Fruit fly (Drosophila melanogaster): ENCODE results near the gene otu.

Gene otu

dm6 chrX:8536649-8537048 lies 47.3 kb upstream of the otu start (continued):
- TF ChIP-seq Ets97D (GFP tag; optimal IDR thresholded peaks at IDR 0.05) (no peak), CG11560 (tag; IDR thresholded peaks at IDR 0.05) (no peak), Hr39 (optimal IDR thresholded peaks at IDR 0.05) (no peak), ems (GFP tag; optimal IDR thresholded peaks at IDR 0.05) (no peak), CG11504 (tag; optimal IDR thresholded peaks at IDR 0.05) (peak; percentile 71), CG11456 (GFP tag; IDR thresholded peaks at IDR 0.05) (no peak), B-H2 (GFP tag; optimal IDR thresholded peaks at IDR 0.05) (no peak), ssp (GFP tag; IDR thresholded peaks at IDR 0.05) (no peak), yki (optimal IDR thresholded peaks at IDR 0.05) (no peak), CG13894 (tag; optimal IDR thresholded peaks at IDR 0.05) (no peak), repo (GFP tag; optimal IDR thresholded peaks at IDR 0.05) (no peak), mld (GFP tag; IDR thresholded peaks at IDR 0.05; ENCODE audit: partially characterized antibody) (no peak), usp (GFP tag; optimal IDR thresholded peaks at IDR 0.05) (no peak), HLH4C (GFP tag; IDR thresholded peaks at IDR 0.05; ENCODE audit: partially characterized antibody) (no peak), CG8089 (GFP tag; optimal IDR thresholded peaks at IDR 0.05) (no peak), Deaf1 (tag; optimal IDR thresholded peaks at IDR 0.05) (no peak), trem (tag; optimal IDR thresholded peaks at IDR 0.05) (no peak), CG14710 (tag; optimal IDR thresholded peaks at IDR 0.05) (no peak), caup (GFP tag; optimal IDR thresholded peaks at IDR 0.05; ENCODE audit: severe bottlenecking) (no peak), CG4282 (GFP tag; optimal IDR thresholded peaks at IDR 0.05) (no peak), Hmx (GFP tag; optimal IDR thresholded peaks at IDR 0.05) (no peak), Camta (GFP tag; optimal IDR thresholded peaks at IDR 0.05) (no peak), CG34422 (GFP tag; IDR thresholded peaks at IDR 0.05) (0 out of 3 replicates have a peak, but pooled peaks have one; percentile 46), E2f1 (GFP tag; IDR thresholded peaks at IDR 0.05) (no peak), CG8388 (GFP tag; optimal IDR thresholded peaks at IDR 0.05) (no peak), CG14441 (GFP tag; IDR thresholded peaks at IDR 0.05) (peak; percentile 42; the same call in 1 of the 2 replicates), CG18476 (GFP tag; optimal IDR thresholded peaks at IDR 0.05) (no peak), Sin3A (optimal IDR thresholded peaks at IDR 0.05) (no peak), CG10209 (GFP tag; optimal IDR thresholded peaks at IDR 0.05) (no peak), CG12769 (tag; optimal IDR thresholded peaks at IDR 0.05) (peak; percentile 49), CG11696 (GFP tag; IDR thresholded peaks at IDR 0.05) (no peak), Dref (GFP tag; IDR thresholded peaks at IDR 0.05) (no peak), bigmax (GFP tag; optimal IDR thresholded peaks at IDR 0.05) (no peak), jigr1 (GFP tag; IDR thresholded peaks at IDR 0.05) (no peak), pum (GFP tag; optimal IDR thresholded peaks at IDR 0.05) (peak; percentile 5), bsh (GFP tag; optimal IDR thresholded peaks at IDR 0.05) (peak in 1 of 2 experiments; percentile 22), zfh1 (GFP tag; IDR thresholded peaks at IDR 0.05) (peak; percentile 40; the same call in 1 of the 3 replicates), CG7556 (GFP tag; optimal IDR thresholded peaks at IDR 0.05) (peak; percentile 26), sna (GFP tag; IDR thresholded peaks at IDR 0.05; ENCODE audit: partially characterized antibody) (no peak), CG2199 (GFP tag; IDR thresholded peaks at IDR 0.05) (no peak), Fer2 (tag; optimal IDR thresholded peaks at IDR 0.05) (no peak), tx (GFP tag; optimal IDR thresholded peaks at IDR 0.05) (no peak), MESR4 (GFP tag; optimal IDR thresholded peaks at IDR 0.05) (no peak), Fer3 (tag; optimal IDR thresholded peaks at IDR 0.05) (peak; percentile 26), en (GFP tag; optimal IDR thresholded peaks at IDR 0.05) (no peak), fu2 (GFP tag; optimal IDR thresholded peaks at IDR 0.05) (no peak), Aef1 (GFP tag; IDR thresholded peaks at IDR 0.05) (0 out of 3 replicates have a peak, but pooled peaks have one; percentile 32), CG2875 (GFP tag; optimal IDR thresholded peaks at IDR 0.05) (no peak), Mes4 (GFP tag; optimal IDR thresholded peaks at IDR 0.05) (no peak), eve (GFP tag; optimal IDR thresholded peaks at IDR 0.05) (peak in 1 of 2 experiments; percentile 6), Hsf (GFP tag; optimal IDR thresholded peaks at IDR 0.05) (no peak), chm (GFP tag; IDR thresholded peaks at IDR 0.05) (no peak), CG30431 (GFP tag; optimal IDR thresholded peaks at IDR 0.05) (no peak)
